Fruit fly (Drosophila melanogaster) whole organism, embryonic: ENCODE measurements around the gene scny.

Source experiments
- Aef1 ChIP-seq: fragments of 200-800 bp; sonication (Bioruptor generic); IDR thresholded peaks from 3 replicates; pipeline ENCODE4 v1.3.6; 2022; ENCODE audit warnings: missing biosample characterization, missing genetic modification characterization
- B-H2 ChIP-seq: fragments of 200-800 bp; sonication (Bioruptor generic); optimal IDR thresholded peaks from 2 replicates; lab custom pipeline; 2018; ENCODE audit warnings: missing biosample characterization, mild to moderate bottlenecking, missing genetic modification characterization
- CG10543 ChIP-seq: fragments of 200-800 bp; sonication (Bioruptor generic); optimal IDR thresholded peaks from 3 replicates; lab custom pipeline; 2017; ENCODE audit warnings: missing biosample characterization, mild to moderate bottlenecking, missing genetic modification characterization, moderate library complexity
- CG11093 ChIP-seq: fragments of 200-800 bp; sonication (Bioruptor generic); IDR thresholded peaks from 3 replicates; pipeline ENCODE4 v1.3.6; 2022; ENCODE audit warnings: missing biosample characterization, missing genetic modification characterization
- CG11456 ChIP-seq: fragments of 200-800 bp; sonication (Bioruptor generic); IDR thresholded peaks from 3 replicates; pipeline ENCODE4 v1.3.6; 2022; ENCODE audit warnings: missing biosample characterization, missing genetic modification characterization
- CG12071 ChIP-seq: fragments of 200-800 bp; sonication (Bioruptor generic); optimal IDR thresholded peaks from 3 replicates; lab custom pipeline; 2018; ENCODE audit warnings: missing biosample characterization, mild to moderate bottlenecking, missing genetic modification characterization
- CG12155 ChIP-seq: fragments of 200-800 bp; sonication (Bioruptor generic); optimal IDR thresholded peaks from 3 replicates; lab custom pipeline; 2016; ENCODE audit warnings: missing biosample characterization, missing genetic modification characterization
- CG12219 ChIP-seq: fragments of 200-800 bp; sonication (Bioruptor generic); optimal IDR thresholded peaks from 3 replicates; lab custom pipeline; 2018; ENCODE audit warnings: missing biosample characterization, mild to moderate bottlenecking, missing genetic modification characterization
- CG13287 ChIP-seq: fragments of 200-800 bp; sonication (Bioruptor generic); IDR thresholded peaks from 2 replicates; pipeline ENCODE4 v1.3.6; 2022; ENCODE audit warnings: missing biosample characterization, missing genetic modification characterization; ENCODE audit not compliant: partially characterized antibody
- CG18011 ChIP-seq: fragments of 200-800 bp; sonication (Bioruptor generic); optimal IDR thresholded peaks from 2 replicates; lab custom pipeline; 2017; ENCODE audit warnings: missing biosample characterization, missing genetic modification characterization, mild to moderate bottlenecking, moderate library complexity, missing genotype
- CG30020 ChIP-seq: fragments of 200-800 bp; optimal IDR thresholded peaks from 2 replicates; lab custom pipeline; 2019; ENCODE audit warnings: missing biosample characterization, mild to moderate bottlenecking, missing genetic modification characterization, moderate library complexity
- CG34376 ChIP-seq: fragments of 200-800 bp; sonication (Bioruptor generic); optimal IDR thresholded peaks from 2 replicates; lab custom pipeline; 2018; ENCODE audit warnings: missing biosample characterization, mild to moderate bottlenecking, missing genetic modification characterization
- CG5245 ChIP-seq: fragments of 200-800 bp; sonication (Bioruptor generic); optimal IDR thresholded peaks from 3 replicates; lab custom pipeline; 2016; ENCODE audit warnings: missing biosample characterization, missing genetic modification characterization
- CG6272 ChIP-seq: fragments of 200-800 bp; sonication (Bioruptor generic); IDR thresholded peaks from 2 replicates; pipeline ENCODE4 v1.3.6; 2022; ENCODE audit warnings: missing biosample characterization, missing genetic modification characterization
- CG6854 ChIP-seq: fragments of 200-800 bp; sonication (Bioruptor generic); optimal IDR thresholded peaks from 3 replicates; lab custom pipeline; 2017; ENCODE audit warnings: missing biosample characterization, mild to moderate bottlenecking, missing genetic modification characterization
- CG7271 ChIP-seq: fragments of 200-800 bp; sonication (Bioruptor generic); optimal IDR thresholded peaks from 2 replicates; lab custom pipeline; 2018; ENCODE audit warnings: missing biosample characterization, mild to moderate bottlenecking, missing genetic modification characterization, moderate library complexity
- CG9876 ChIP-seq: fragments of 200-800 bp; sonication (Bioruptor generic); optimal IDR thresholded peaks from 2 replicates; lab custom pipeline; 2016; ENCODE audit warnings: missing biosample characterization, missing genetic modification characterization
- CG9932 ChIP-seq: fragments of 200-800 bp; sonication (Bioruptor generic); IDR thresholded peaks from 2 replicates; pipeline ENCODE4 v1.3.6; 2022; ENCODE audit warnings: missing biosample characterization, missing genetic modification characterization
- CkIIα-i1 ChIP-seq: fragments of 200-800 bp; sonication (Bioruptor generic); IDR thresholded peaks from 2 replicates; pipeline ENCODE4 v1.3.6; 2022; ENCODE audit warnings: missing biosample characterization, missing genetic modification characterization
- Deaf1 ChIP-seq: fragments of 200-800 bp; optimal IDR thresholded peaks from 3 replicates; lab custom pipeline; 2019; ENCODE audit warnings: missing biosample characterization, mild to moderate bottlenecking, missing genetic modification characterization, moderate library complexity
- Dll ChIP-seq: fragments of 200-800 bp; sonication (Bioruptor generic); IDR thresholded peaks from 4 replicates; pipeline ENCODE4 v1.3.6; 2022; ENCODE audit warnings: missing biosample characterization, missing genetic modification characterization; ENCODE audit not compliant: partially characterized antibody
- E2f2 ChIP-seq: fragments of 200-800 bp; sonication (Bioruptor generic); IDR thresholded peaks from 2 replicates; pipeline ENCODE4 v1.3.6; 2022; ENCODE audit warnings: missing biosample characterization, missing genetic modification characterization
- Hand ChIP-seq: fragments of 200-800 bp; sonication (Bioruptor generic); optimal IDR thresholded peaks from 2 replicates; lab custom pipeline; 2017; ENCODE audit warnings: mild to moderate bottlenecking, missing biosample characterization, missing genetic modification reagents, missing genetic modification characterization
- Hr3 ChIP-seq: fragments of 200-800 bp; sonication (Bioruptor generic); optimal IDR thresholded peaks from 3 replicates; lab custom pipeline; 2016; ENCODE audit warnings: missing biosample characterization, missing genetic modification characterization
- Hr78 ChIP-seq, 2 experiments: fragments of 200-800 bp in 1 of 2; fragments of >200 bp in 1 of 2; sonication (Bioruptor generic) in 1 of 2; optimal IDR thresholded peaks; 2 replicates each; lab custom pipeline; 2017 to 2019; ENCODE audit warnings: missing biosample characterization in 2 of 2, missing genetic modification characterization in 2 of 2, mild to moderate bottlenecking in 1 of 2, moderate library complexity in 1 of 2
- Med ChIP-seq: fragments of 200-800 bp; sonication (Bioruptor generic); peaks from one replicate; lab custom pipeline; 2016; ENCODE audit warnings: missing biosample characterization, missing genetic modification characterization, mild to moderate bottlenecking, inconsistent platforms, moderate library complexity
- NC2β ChIP-seq: fragments of 200-800 bp; sonication (Bioruptor generic); optimal IDR thresholded peaks from 2 replicates; lab custom pipeline; 2016; ENCODE audit warnings: missing biosample characterization, missing genetic modification characterization
- ab ChIP-seq: fragments of 200-800 bp; sonication (Bioruptor generic); optimal IDR thresholded peaks from 2 replicates; lab custom pipeline; 2016; ENCODE audit warnings: missing biosample characterization, missing genetic modification characterization
- ap ChIP-seq: fragments of 200-800 bp; sonication (Bioruptor generic); IDR thresholded peaks from 2 replicates; pipeline ENCODE4 v1.3.6; 2022; ENCODE audit warnings: missing biosample characterization, missing genetic modification characterization
- cad ChIP-seq: fragments of >200 bp; optimal IDR thresholded peaks from 2 replicates; lab custom pipeline; 2017; ENCODE audit warnings: missing biosample characterization, missing genetic modification characterization
- chif ChIP-seq, 2 experiments: fragments of 200-800 bp; sonication (Bioruptor generic); optimal IDR thresholded peaks; 3 replicates each; lab custom pipeline; 2016; ENCODE audit warnings: missing biosample characterization in 2 of 2, missing genetic modification characterization in 2 of 2
- chinmo ChIP-seq: fragments of 200-800 bp; sonication (Bioruptor generic); IDR thresholded peaks from 4 replicates; pipeline ENCODE4 v1.3.6; 2022; ENCODE audit warnings: missing biosample characterization, missing genetic modification characterization; ENCODE audit not compliant: partially characterized antibody
- cwo ChIP-seq: fragments of 200-800 bp; sonication (Bioruptor generic); optimal IDR thresholded peaks from 3 replicates; lab custom pipeline; 2017; ENCODE audit warnings: missing biosample characterization, missing genetic modification characterization, mild to moderate bottlenecking, moderate library complexity, missing genetic modification reagents
- grn ChIP-seq: fragments of 200-800 bp; sonication (Bioruptor generic); optimal IDR thresholded peaks from 3 replicates; lab custom pipeline; 2017; ENCODE audit warnings: missing biosample characterization, missing genetic modification characterization
- gro ChIP-seq: fragments of 200-800 bp; sonication (Bioruptor generic); optimal IDR thresholded peaks from 2 replicates; lab custom pipeline; 2016; ENCODE audit warnings: missing biosample characterization, missing genetic modification characterization
- inv ChIP-seq: fragments of 200-800 bp; sonication (Bioruptor generic); IDR thresholded peaks from 2 replicates; pipeline ENCODE4 v1.3.6; 2022; ENCODE audit warnings: missing biosample characterization, missing genetic modification characterization; ENCODE audit not compliant: partially characterized antibody
- jigr1 ChIP-seq: fragments of 200-800 bp; sonication (Bioruptor generic); IDR thresholded peaks from 3 replicates; pipeline ENCODE4 v1.3.6; 2022; ENCODE audit warnings: missing biosample characterization, missing genetic modification characterization
- nerfin-2 ChIP-seq: fragments of 200-800 bp; sonication (Bioruptor generic); IDR thresholded peaks from 2 replicates; pipeline ENCODE4 v1.3.6; 2022; ENCODE audit warnings: missing biosample characterization, missing genetic modification characterization; ENCODE audit not compliant: partially characterized antibody
- phol ChIP-seq: fragments of 200-800 bp; sonication (Bioruptor generic); optimal IDR thresholded peaks from 3 replicates; lab custom pipeline; 2018; ENCODE audit warnings: missing biosample characterization, mild to moderate bottlenecking, missing genetic modification characterization, moderate library complexity
- sug ChIP-seq: fragments of 200-800 bp; optimal IDR thresholded peaks from 2 replicates; lab custom pipeline; 2019; ENCODE audit warnings: missing biosample characterization, mild to moderate bottlenecking, missing genetic modification characterization, moderate library complexity
- trem ChIP-seq: fragments of 200-800 bp; optimal IDR thresholded peaks from 3 replicates; lab custom pipeline; 2019; ENCODE audit warnings: missing biosample characterization, mild to moderate bottlenecking, missing genetic modification characterization, moderate library complexity
- unc-4 ChIP-seq: fragments of 200-800 bp; sonication (Bioruptor generic); IDR thresholded peaks from 2 replicates; pipeline ENCODE4 v1.3.6; 2022; ENCODE audit warnings: missing biosample characterization, missing genetic modification characterization; ENCODE audit not compliant: partially characterized antibody
- zfh2 ChIP-seq: fragments of 200-800 bp; sonication (Bioruptor generic); optimal IDR thresholded peaks from 2 replicates; lab custom pipeline; 2016; ENCODE audit warnings: missing biosample characterization, missing genetic modification characterization

scny gene

dm6 chr3L:5752903-5753604, 15.7 kb upstream of the scny start, which contains the start of gene Usp47 (continued):
- TF ChIP-seq CG34376 (peak; percentile 36), trem (tag; lab: Kevin White, UChicago) (peak; percentile 45), nerfin-2 (GFP tag; lab: Robert Waterston, UW) (no peak), NC2β (peak; percentile 34), CG6854 (GFP tag; lab: Kevin White, UChicago) (no peak), CG11456 (no peak), jigr1 (no peak)

DNA sequence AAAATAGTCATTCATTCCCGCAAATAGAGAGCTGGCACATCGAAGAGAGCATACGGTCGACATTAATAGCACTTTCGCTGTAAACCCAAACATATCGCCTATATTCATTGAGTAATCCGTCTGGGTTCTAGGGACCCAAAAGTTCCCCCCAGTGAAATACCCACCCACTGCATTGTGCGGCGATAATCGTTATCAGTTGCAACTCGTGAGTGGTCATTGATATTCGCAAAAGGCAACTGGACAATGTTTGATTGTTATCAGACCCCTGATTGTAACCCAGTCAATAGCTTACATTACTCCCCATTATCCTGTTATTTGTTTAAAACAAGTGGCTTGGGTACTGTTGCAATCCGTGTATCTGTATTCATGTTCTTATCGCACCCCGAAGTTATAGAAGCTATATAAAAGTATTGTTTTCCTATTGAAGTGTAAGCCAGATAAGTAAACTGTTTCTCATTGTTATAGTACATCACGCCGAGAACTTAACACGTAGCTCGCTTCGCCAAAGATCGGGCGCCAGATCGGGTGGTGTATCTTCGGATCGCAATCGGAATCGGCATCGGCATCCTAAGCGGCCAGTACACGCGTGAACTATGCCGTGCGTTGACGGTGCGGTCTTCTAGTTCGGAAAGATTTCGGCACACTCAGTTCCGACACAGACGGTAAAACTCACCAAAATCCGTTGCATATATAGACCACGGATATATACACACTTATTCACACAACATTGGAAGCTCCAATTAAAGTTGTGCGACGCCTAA, 15.0 kb upstream of the scny start:
- TF ChIP-seq CG10543 (GFP tag; lab: Kevin White, UChicago) (peak; percentile 18), ap (GFP tag; lab: Robert Waterston, UW) (no peak), B-H2 (peak; percentile 16), Hr78 (GFP tag; optimal IDR thresholded peaks at IDR 0.05; lab: Kevin White, UChicago) (peak in 1 of 2 experiments; percentile 47), CG9876 (no peak), Med (GFP tag; lab: Kevin White, UChicago) (peak; percentile 48), sug (peak; percentile 30), CG34376 (peak; percentile 3), CG9932 (GFP tag; lab: Robert Waterston, UW) (0 out of 2 replicates have a peak, but pooled peaks have one; percentile 6), E2f2 (GFP tag; lab: Robert Waterston, UW) (peak; percentile 7; the same call in 1 of the 2 replicates), grn (peak; percentile 60), CG6272 (GFP tag; lab: Robert Waterston, UW) (no peak), Deaf1 (peak; percentile 96), gro (peak; percentile 3)

- TF ChIP-seq ab (GFP tag; lab: Kevin White, UChicago): no peak
- no peak for TF ChIP-seq CG30020
- TF ChIP-seq CG6854 (GFP tag; lab: Kevin White, UChicago): peak; percentile 7
- peak; percentile 74 for TF ChIP-seq CG13287
- TF ChIP-seq CG12155 (GFP tag; lab: Kevin White, UChicago): peak; percentile 18
- no peak for TF ChIP-seq CkIIα-i1 (GFP tag; lab: Robert Waterston, UW)
- TF ChIP-seq cwo (GFP tag; lab: Kevin White, UChicago): no peak
- no peak for TF ChIP-seq cad (GFP tag; lab: Kevin White, UChicago)
- no peak for TF ChIP-seq CG7271 (tag; lab: Kevin White, UChicago)
- peak; percentile 73 for TF ChIP-seq Dll
- no peak for TF ChIP-seq CG12219 (GFP tag; lab: Kevin White, UChicago)
- no peak for TF ChIP-seq CG18011 (GFP tag; lab: Kevin White, UChicago)
- 0 out of 4 replicates have a peak, but pooled peaks have one; percentile 67 for TF ChIP-seq chinmo
- no peak for TF ChIP-seq Hr3 (GFP tag; lab: Kevin White, UChicago)
- peak; percentile 58 for TF ChIP-seq inv
- TF ChIP-seq unc-4: peak; percentile 68; the same call in 1 of the 2 replicates
- TF ChIP-seq chif (GFP tag; optimal IDR thresholded peaks at IDR 0.05; lab: Kevin White, UChicago): no peak
- peak; percentile 96 for TF ChIP-seq phol
- peak; percentile 3 for TF ChIP-seq zfh2
- TF ChIP-seq CG5245 (GFP tag; lab: Kevin White, UChicago): no peak
- no peak for TF ChIP-seq Aef1
- TF ChIP-seq CG9932 (GFP tag; lab: Robert Waterston, UW): peak; percentile 5; the same call in 1 of the 2 replicates
- TF ChIP-seq CG11093 (GFP tag; lab: Robert Waterston, UW): no peak
- TF ChIP-seq CG12071: no peak
- TF ChIP-seq Hand: no peak
These were observed 3.6 kb upstream of the scny start, which contains the start of gene CG10576 for dm6 chr3L:5764922-5765843. Gene CG10576 (minus strand): TSS chr3L:5765702.
